Worm (Caenorhabditis elegans): ENCODE data around the gene Y39A3B.7.

- TF ChIP-seq ama-1 (optimal IDR thresholded peaks at IDR 0.05) (no peak), nhr-11 (tag; optimal IDR thresholded peaks at IDR 0.05) (no peak), fos-1 (tag; optimal IDR thresholded peaks at IDR 0.05) (no peak), R02D3.7 (tag; optimal IDR thresholded peaks at IDR 0.05) (no peak), alr-1 (tag; optimal IDR thresholded peaks at IDR 0.05) (no peak), unc-39 (tag; optimal IDR thresholded peaks at IDR 0.05) (no peak), unc-62 (GFP tag; optimal IDR thresholded peaks at IDR 0.05) (no peak), mbf-1 (tag; optimal IDR thresholded peaks at IDR 0.05) (no peak), aly-2 (tag; optimal IDR thresholded peaks at IDR 0.05) (no peak), zag-1 (tag; optimal IDR thresholded peaks at IDR 0.05) (no peak)
Observed at ce11 chrIII:2030776-2031565, 46.2 kb upstream of the Y39A3B.7 start.

All from whole organism, L2 larva.